Worm (Caenorhabditis elegans): ENCODE measurements around the gene M04B2.6.

M04B2.6 gene

ce11 chrIV:11474067-11474466 lies 36.5 kb downstream of the M04B2.6 start (continued):
- TF ChIP-seq lin-35 (GFP tag; optimal IDR thresholded peaks at IDR 0.05): peak in 1 of 3 experiments; percentile 40
- peak; percentile 82 for TF ChIP-seq nhr-27 (tag; optimal IDR thresholded peaks at IDR 0.05)
- TF ChIP-seq Y67H2A.10 (GFP tag; conservative IDR thresholded peaks at IDR 0.05): peak; percentile 69; the same call in 1 of the 2 replicates
- TF ChIP-seq ceh-40 (GFP tag; IDR thresholded peaks at IDR 0.05): peak; percentile 90
- peak; percentile 79 for TF ChIP-seq madf-10 (tag; optimal IDR thresholded peaks at IDR 0.05)
- peak; percentile 68 for TF ChIP-seq snpc-4 (GFP tag; optimal IDR thresholded peaks at IDR 0.05)
- peak; percentile 33 to 70 (median 64) for TF ChIP-seq snpc-4 (tag; optimal IDR thresholded peaks at IDR 0.05)
- TF ChIP-seq cebp-1 (GFP tag; IDR thresholded peaks at IDR 0.05): no peak
- peak; percentile 84 for TF ChIP-seq cebp-1 (tag; optimal IDR thresholded peaks at IDR 0.05)
- TF ChIP-seq tbx-9 (tag; optimal IDR thresholded peaks at IDR 0.05; ENCODE audit: borderline replicate concordance): peak; percentile 53
- TF ChIP-seq F57C9.4 (tag; optimal IDR thresholded peaks at IDR 0.05): peak; percentile 53
- peak; percentile 80 for TF ChIP-seq tlf-1 (GFP tag; optimal IDR thresholded peaks at IDR 0.05)
- TF ChIP-seq egl-18 (GFP tag; IDR thresholded peaks at IDR 0.05): peak; percentile 89
- peak; percentile 97 for TF ChIP-seq egl-44 (GFP tag; IDR thresholded peaks at IDR 0.05)
- TF ChIP-seq ccch-3 (GFP tag; optimal IDR thresholded peaks at IDR 0.05): no peak
- peak; percentile 95 for TF ChIP-seq nhr-120 (GFP tag; IDR thresholded peaks at IDR 0.05)
- peak; percentile 89 for TF ChIP-seq repo-1 (tag; optimal IDR thresholded peaks at IDR 0.05)
- TF ChIP-seq nfyb-1 (GFP tag; IDR thresholded peaks at IDR 0.05): peak; percentile 90
- TF ChIP-seq hrde-1 (tag; optimal IDR thresholded peaks at IDR 0.05; ENCODE audit: borderline replicate concordance): peak; percentile 92
- peak; percentile 62 for TF ChIP-seq nhr-80 (tag; optimal IDR thresholded peaks at IDR 0.05)
- peak; percentile 72 for TF ChIP-seq akir-1 (GFP tag; optimal IDR thresholded peaks at IDR 0.05)
- TF ChIP-seq B0019.2 (GFP tag; conservative IDR thresholded peaks at IDR 0.05): peak; percentile 70
- TF ChIP-seq T07F8.4 (tag; optimal IDR thresholded peaks at IDR 0.05): peak; percentile 93
- no peak for TF ChIP-seq unc-62 (GFP tag; optimal IDR thresholded peaks at IDR 0.05)
- peak; percentile 87 for TF ChIP-seq mes-4 (tag; optimal IDR thresholded peaks at IDR 0.05)
- peak; percentile 70 for TF ChIP-seq lsl-1 (GFP tag; optimal IDR thresholded peaks at IDR 0.05)
- TF ChIP-seq ceh-27 (GFP tag; optimal IDR thresholded peaks at IDR 0.05): peak; percentile 90
- peak; percentile 90 for TF ChIP-seq attf-5 (GFP tag; optimal IDR thresholded peaks at IDR 0.05)
- peak; percentile 83 for TF ChIP-seq F23B12.7 (tag; optimal IDR thresholded peaks at IDR 0.05; ENCODE audit: insufficient read depth)
- no peak for TF ChIP-seq nfya-1 (tag; optimal IDR thresholded peaks at IDR 0.05; ENCODE audit: borderline replicate concordance, insufficient read depth)
- TF ChIP-seq F10E7.11 (tag; optimal IDR thresholded peaks at IDR 0.05): peak; percentile 75
- peak; percentile 85 for TF ChIP-seq D2030.7 (GFP tag; IDR thresholded peaks at IDR 0.05)
- peak; percentile 75 for TF ChIP-seq bed-2 (GFP tag; IDR thresholded peaks at IDR 0.05)
- TF ChIP-seq K12H6.12 (tag; optimal IDR thresholded peaks at IDR 0.05): peak; percentile 48
- peak; percentile 69 for TF ChIP-seq sdz-38 (tag; optimal IDR thresholded peaks at IDR 0.05)
- peak; percentile 95 for TF ChIP-seq F37B4.10 (GFP tag; IDR thresholded peaks at IDR 0.05)
- TF ChIP-seq gei-17 (GFP tag; optimal IDR thresholded peaks at IDR 0.05): peak; percentile 51
- TF ChIP-seq ZK185.1 (tag; optimal IDR thresholded peaks at IDR 0.05; ENCODE audit: poor library complexity, severe bottlenecking): peak; percentile 94
- peak; percentile 79 for TF ChIP-seq unc-130 (GFP tag; optimal IDR thresholded peaks at IDR 0.05)
- peak; percentile 70; the same call in 1 of the 2 replicates for TF ChIP-seq Y95B8A.8 (GFP tag; IDR thresholded peaks at IDR 0.05)
- no peak for TF ChIP-seq pha-4 (tag; optimal IDR thresholded peaks at IDR 0.05)
- peak; percentile 88 for TF ChIP-seq lsy-27 (tag; optimal IDR thresholded peaks at IDR 0.05; ENCODE audit: borderline replicate concordance, insufficient read depth)
- peak; percentile 86 for TF ChIP-seq rcor-1 (GFP tag; IDR thresholded peaks at IDR 0.05)
- TF ChIP-seq him-1 (tag; optimal IDR thresholded peaks at IDR 0.05): peak; percentile 72
- TF ChIP-seq ceh-91 (GFP tag; IDR thresholded peaks at IDR 0.05): peak; percentile 59; the same call in 1 of the 2 replicates
- no peak for TF ChIP-seq Y53F4B.3 (GFP tag; IDR thresholded peaks at IDR 0.05)
- 0 out of 2 replicates have a peak, but pooled peaks have one; percentile 16 for TF ChIP-seq madf-8 (GFP tag; conservative IDR thresholded peaks at IDR 0.05)
- 0 out of 2 replicates have a peak, but pooled peaks have one; percentile 15 for TF ChIP-seq aptf-3 (GFP tag; IDR thresholded peaks at IDR 0.05)

Measured in whole organism, young adult.